Worm (Caenorhabditis elegans) whole organism, L1 larva: Measurements from ENCODE around the gene AC7.3.

ENCODE experiments used
- C16A3.4 ChIP-seq: fragments of 150-350 bp; optimal IDR thresholded peaks from 2 replicates; lab custom pipeline; 2014; ENCODE audit warnings: missing biosample characterization, missing genetic modification characterization
- C34B4.2 ChIP-seq: sonication (generic microtip); optimal IDR thresholded peaks from 2 replicates; lab custom pipeline; 2017; ENCODE audit warnings: mild to moderate bottlenecking, missing genetic modification characterization, missing compliant biosample characterization
- Y116A8C.19 ChIP-seq: sonication (generic microtip); optimal IDR thresholded peaks from 2 replicates; lab custom pipeline; 2016; ENCODE audit warnings: missing compliant biosample characterization, missing genetic modification characterization, borderline replicate concordance
- aly-2 ChIP-seq: fragments of 150-350 bp; optimal IDR thresholded peaks from 2 replicates; lab custom pipeline; 2014; ENCODE audit warnings: missing biosample characterization, missing genetic modification characterization
- ama-1 ChIP-seq: fragments of 150-350 bp; optimal IDR thresholded peaks from 2 replicates; lab custom pipeline; 2014
- blmp-1 ChIP-seq: fragments of 150-350 bp; optimal IDR thresholded peaks from 2 replicates; lab custom pipeline; 2014; ENCODE audit warnings: missing biosample characterization, missing genetic modification characterization
- ceh-8 ChIP-seq: fragments of 200-800 bp; sonication (Bioruptor generic); optimal IDR thresholded peaks from 2 replicates; lab custom pipeline; 2018; ENCODE audit warnings: mild to moderate bottlenecking, missing genetic modification characterization, moderate library complexity, missing compliant biosample characterization
- ceh-82 ChIP-seq, 3 experiments: fragments of 150-350 bp in 1 of 3; sonication (generic microtip) in 2 of 3; optimal IDR thresholded peaks; 2 replicates each; lab custom pipeline; 2014 to 2017; ENCODE audit warnings: missing biosample characterization in 3 of 3, missing genetic modification characterization in 3 of 3
- ceh-88 ChIP-seq: fragments of 200-800 bp; sonication (Bioruptor generic); IDR thresholded peaks from 2 replicates; pipeline ENCODE4 v1.3.6; 2022; ENCODE audit warnings: missing genetic modification characterization, missing compliant biosample characterization
- ceh-90 ChIP-seq: sonication (generic microtip); optimal IDR thresholded peaks from 2 replicates; lab custom pipeline; 2016; ENCODE audit warnings: missing genetic modification characterization, missing compliant biosample characterization
- dpl-1 ChIP-seq, 3 experiments: fragments of 150-350 bp in 2 of 3; sonication (generic microtip) in 1 of 3; optimal IDR thresholded peaks; 2 replicates each; lab custom pipeline; 2014 to 2017; ENCODE audit warnings: missing biosample characterization in 3 of 3, missing genetic modification characterization in 3 of 3, missing genetic modification reagents in 3 of 3
- efl-1 ChIP-seq, 4 experiments: fragments of 150-350 bp; optimal IDR thresholded peaks in 3 of 4; peaks in 1 of 4; 1 replicate in 1 of 4; 2 replicates in 3 of 4; lab custom pipeline; 2014; ENCODE audit warnings: missing biosample characterization in 2 of 4, missing genetic modification characterization in 2 of 4, missing genetic modification reagents in 2 of 4
- efl-3 ChIP-seq: fragments of 200-800 bp; sonication (Bioruptor generic); optimal IDR thresholded peaks from 2 replicates; lab custom pipeline; 2018; ENCODE audit warnings: mild to moderate bottlenecking, missing genetic modification characterization, missing compliant biosample characterization
- egl-13 ChIP-seq: sonication (generic microtip); optimal IDR thresholded peaks from 2 replicates; lab custom pipeline; 2016; ENCODE audit warnings: missing genotype, missing genetic modification reagents, missing genetic modification characterization, missing compliant biosample characterization
- egl-27 ChIP-seq, 2 experiments: fragments of 150-350 bp in 1 of 2; sonication (generic microtip); optimal IDR thresholded peaks; 3 replicates each; lab custom pipeline; 2017 to 2018; ENCODE audit warnings: missing biosample characterization in 2 of 2, missing genetic modification characterization in 2 of 2, missing genetic modification reagents in 2 of 2
- grh-1 ChIP-seq: fragments of 200-800 bp; sonication (Bioruptor generic); IDR thresholded peaks from 2 replicates; pipeline ENCODE4 v1.3.6; 2022; ENCODE audit warnings: missing genetic modification reagents, missing genetic modification characterization, missing compliant biosample characterization
- hlh-17 ChIP-seq: fragments of 200-800 bp; sonication (Bioruptor generic); optimal IDR thresholded peaks from 2 replicates; lab custom pipeline; 2018; ENCODE audit warnings: missing genetic modification characterization, mild to moderate bottlenecking, missing compliant biosample characterization, moderate library complexity, borderline replicate concordance
- hpl-2 ChIP-seq: fragments of 150-350 bp; optimal IDR thresholded peaks from 2 replicates; lab custom pipeline; 2014; ENCODE audit warnings: missing biosample characterization, missing genetic modification reagents, missing genetic modification characterization
- isw-1 ChIP-seq: fragments of 200-800 bp; sonication (Bioruptor generic); IDR thresholded peaks from 2 replicates; pipeline ENCODE4 v1.3.6; 2022; ENCODE audit warnings: missing genetic modification characterization, missing compliant biosample characterization
- lin-14 ChIP-seq: fragments of 200-800 bp; sonication (Bioruptor generic); optimal IDR thresholded peaks from 2 replicates; lab custom pipeline; 2018; ENCODE audit warnings: mild to moderate bottlenecking, missing genetic modification characterization, moderate library complexity, missing compliant biosample characterization
- lin-35 ChIP-seq, 2 experiments: fragments of 150-350 bp; optimal IDR thresholded peaks; 2 replicates each; lab custom pipeline; 2014; ENCODE audit warnings: missing biosample characterization in 2 of 2, missing genetic modification characterization in 2 of 2, missing genetic modification reagents in 2 of 2
- lir-3 ChIP-seq: sonication (generic microtip); optimal IDR thresholded peaks from 2 replicates; lab custom pipeline; 2016; ENCODE audit warnings: mild to moderate bottlenecking, missing genetic modification characterization, moderate library complexity, missing compliant biosample characterization; ENCODE audit not compliant: poor library complexity
- lsy-2 ChIP-seq, 2 experiments: fragments of 150-350 bp; optimal IDR thresholded peaks; 2 replicates each; lab custom pipeline; 2014; ENCODE audit warnings: missing biosample characterization in 2 of 2, missing genetic modification characterization in 2 of 2
- mab-9 ChIP-seq: fragments of 200-800 bp; sonication (Bioruptor generic); IDR thresholded peaks from 2 replicates; pipeline ENCODE4 v1.3.6; 2022; ENCODE audit warnings: missing genetic modification reagents, missing genetic modification characterization, missing compliant biosample characterization
- mdl-1 ChIP-seq, 2 experiments: fragments of 150-350 bp; optimal IDR thresholded peaks; 2 replicates each; lab custom pipeline; 2014 to 2017; ENCODE audit warnings: missing biosample characterization in 2 of 2, missing genetic modification characterization in 2 of 2, inconsistent platforms in 1 of 2
- mef-2 ChIP-seq: fragments of 150-350 bp; optimal IDR thresholded peaks from 2 replicates; lab custom pipeline; 2014; ENCODE audit warnings: missing biosample characterization, missing genetic modification characterization
- mep-1 ChIP-seq: fragments of 150-350 bp; optimal IDR thresholded peaks from 2 replicates; lab custom pipeline; 2014; ENCODE audit warnings: missing biosample characterization, missing genetic modification characterization
- nhr-12 ChIP-seq: sonication (generic microtip); optimal IDR thresholded peaks from 2 replicates; lab custom pipeline; 2017; ENCODE audit warnings: missing biosample characterization, missing genetic modification characterization
- nhr-19 ChIP-seq: fragments of 200-800 bp; sonication (Bioruptor generic); conservative IDR thresholded peaks from 2 replicates; pipeline ENCODE4 v1.3.6; 2022; ENCODE audit warnings: missing genetic modification characterization, missing compliant biosample characterization
- nhr-20 ChIP-seq: sonication (generic microtip); optimal IDR thresholded peaks from 2 replicates; lab custom pipeline; 2016; ENCODE audit warnings: mild to moderate bottlenecking, missing genetic modification characterization, missing compliant biosample characterization
- nhr-28 ChIP-seq: fragments of 150-350 bp; optimal IDR thresholded peaks from 2 replicates; lab custom pipeline; 2014; ENCODE audit warnings: missing biosample characterization, missing genetic modification characterization
- nhr-47 ChIP-seq: sonication (generic microtip); optimal IDR thresholded peaks from 2 replicates; lab custom pipeline; 2016; ENCODE audit warnings: mild to moderate bottlenecking, missing genetic modification characterization, moderate library complexity, missing compliant biosample characterization
- nhr-71 ChIP-seq: sonication (generic microtip); optimal IDR thresholded peaks from 2 replicates; lab custom pipeline; 2016; ENCODE audit warnings: mild to moderate bottlenecking, missing genetic modification characterization, moderate library complexity, missing compliant biosample characterization
- nhr-85 ChIP-seq: sonication (generic microtip); peaks from one replicate; lab custom pipeline; 2016; ENCODE audit warnings: missing genetic modification characterization, inconsistent platforms, missing compliant biosample characterization
- rnt-1 ChIP-seq: sonication (generic microtip); optimal IDR thresholded peaks from 2 replicates; lab custom pipeline; 2016; ENCODE audit warnings: mild to moderate bottlenecking, missing genetic modification characterization, moderate library complexity, missing compliant biosample characterization
- snu-23 ChIP-seq: sonication (generic microtip); optimal IDR thresholded peaks from 2 replicates; lab custom pipeline; 2016; ENCODE audit warnings: missing genetic modification characterization, missing compliant biosample characterization
- sox-4 ChIP-seq: sonication (generic microtip); optimal IDR thresholded peaks from 2 replicates; lab custom pipeline; 2016; ENCODE audit warnings: missing genetic modification characterization, missing compliant biosample characterization
- sptf-1 ChIP-seq: fragments of 150-350 bp; optimal IDR thresholded peaks from 2 replicates; lab custom pipeline; 2014; ENCODE audit warnings: missing biosample characterization, missing genetic modification characterization
- swsn-7 ChIP-seq: sonication (generic microtip); optimal IDR thresholded peaks from 2 replicates; lab custom pipeline; 2016; ENCODE audit warnings: missing genetic modification characterization, missing compliant biosample characterization
- unc-98 ChIP-seq: fragments of 200-800 bp; sonication (Bioruptor generic); IDR thresholded peaks from 2 replicates; pipeline ENCODE4 v1.3.6; 2022; ENCODE audit warnings: missing genetic modification characterization, missing compliant biosample characterization

AC7.3 gene

ce11 chrIV:5086243-5086960 is 25.2 kb upstream of the AC7.3 start:
- TF ChIP-seq ama-1 (lab: Kevin White, UChicago) (no peak), unc-98 (no peak), efl-1 (optimal IDR thresholded peaks at IDR 0.05; lab: Kevin White, UChicago) (no peak), efl-1 (GFP tag; optimal IDR thresholded peaks at IDR 0.05 in 1 of 2; lab: Kevin White, UChicago) (peak in 1 of 2 experiments; percentile 80), efl-3 (no peak), nhr-47 (tag; lab: Kevin White, UChicago) (no peak), sox-4 (tag; lab: Kevin White, UChicago) (no peak), mep-1 (tag; lab: Kevin White, UChicago) (no peak), aly-2 (tag; lab: Kevin White, UChicago) (peak; percentile 43), nhr-85 (no peak), grh-1 (no peak), hpl-2 (no peak)

ce11 chrIV:5086961-5087326 is 24.7 kb upstream of the AC7.3 start:
- TF ChIP-seq dpl-1 (GFP tag; optimal IDR thresholded peaks at IDR 0.05; lab: Kevin White, UChicago): no peak
- no peak for TF ChIP-seq nhr-71 (tag; lab: Kevin White, UChicago)
- no peak for TF ChIP-seq nhr-19 (GFP tag; lab: Robert Waterston, UW)
- TF ChIP-seq unc-98: no peak
- no peak for TF ChIP-seq swsn-7 (tag; lab: Kevin White, UChicago)
- TF ChIP-seq egl-13 (tag; lab: Kevin White, UChicago): no peak
- no peak for TF ChIP-seq isw-1 (GFP tag; lab: Robert Waterston, UW)
- TF ChIP-seq ceh-90 (tag; lab: Kevin White, UChicago): no peak
- TF ChIP-seq nhr-47 (tag; lab: Kevin White, UChicago): no peak
- no peak for TF ChIP-seq ceh-88 (GFP tag; lab: Robert Waterston, UW)
- TF ChIP-seq mdl-1 (tag; optimal IDR thresholded peaks at IDR 0.05; lab: Kevin White, UChicago): no peak
- TF ChIP-seq C34B4.2 (tag; lab: Kevin White, UChicago): no peak
- TF ChIP-seq C16A3.4 (tag; lab: Kevin White, UChicago): no peak
- TF ChIP-seq mab-9 (GFP tag; lab: Robert Waterston, UW): no peak
- no peak for TF ChIP-seq nhr-28 (tag; lab: Kevin White, UChicago)
- no peak for TF ChIP-seq hlh-17 (GFP tag; lab: Kevin White, UChicago)

ce11 chrIV:5088814-5089322 is 22.8 kb upstream of the AC7.3 start, which contains the start of gene ivd-1:
Gene ivd-1 (minus strand): TSS chrIV:5088864.
- TF ChIP-seq snu-23 (GFP tag; lab: Kevin White, UChicago): peak; percentile 31
- TF ChIP-seq mep-1 (tag; lab: Kevin White, UChicago): peak; percentile 18
- peak; percentile 72 for TF ChIP-seq nhr-20
- no peak for TF ChIP-seq efl-1 (optimal IDR thresholded peaks at IDR 0.05; lab: Kevin White, UChicago)
- TF ChIP-seq efl-1 (GFP tag; optimal IDR thresholded peaks at IDR 0.05 in 1 of 2; lab: Kevin White, UChicago): peak in 1 of 2 experiments; percentile 85
- peak; percentile 51 for TF ChIP-seq lin-14 (GFP tag; lab: Kevin White, UChicago)
- peak; percentile 86 for TF ChIP-seq blmp-1 (tag; lab: Kevin White, UChicago)
- no peak for TF ChIP-seq ceh-8
- no peak for TF ChIP-seq sptf-1 (tag; lab: Kevin White, UChicago)
- TF ChIP-seq lin-35 (GFP tag; optimal IDR thresholded peaks at IDR 0.05; lab: Kevin White, UChicago): peak in 1 of 2 experiments; percentile 39
- TF ChIP-seq nhr-12 (tag; lab: Kevin White, UChicago): no peak
- peak; percentile 24 for TF ChIP-seq rnt-1
- TF ChIP-seq nhr-71 (tag; lab: Kevin White, UChicago): peak; percentile 49
- no peak for TF ChIP-seq mef-2
- no peak for TF ChIP-seq C34B4.2 (tag; lab: Kevin White, UChicago)
- peak in 1 of 2 experiments; percentile 81 for TF ChIP-seq mdl-1 (tag; optimal IDR thresholded peaks at IDR 0.05; lab: Kevin White, UChicago)
- no peak for TF ChIP-seq hlh-17 (GFP tag; lab: Kevin White, UChicago)
- TF ChIP-seq lir-3 (tag; lab: Kevin White, UChicago): peak; percentile 28
- TF ChIP-seq ceh-82 (tag; optimal IDR thresholded peaks at IDR 0.05; lab: Kevin White, UChicago): no peak
- peak in 1 of 2 experiments; percentile 46 for TF ChIP-seq lsy-2 (tag; optimal IDR thresholded peaks at IDR 0.05; lab: Kevin White, UChicago)
- no peak for TF ChIP-seq hpl-2
- no peak for TF ChIP-seq swsn-7 (tag; lab: Kevin White, UChicago)
- no peak for TF ChIP-seq Y116A8C.19
- no peak for TF ChIP-seq egl-27 (tag; optimal IDR thresholded peaks at IDR 0.05; lab: Kevin White, UChicago)
